Fruit fly (Drosophila melanogaster) whole organism, prepupa: ENCODE measurements around the gene CG3713.

Source experiments
- CG10631 ChIP-seq: fragments of 200-800 bp; sonication (Bioruptor generic); optimal IDR thresholded peaks from 2 replicates; lab custom pipeline; 2016; ENCODE audit warnings: missing biosample characterization, missing genetic modification characterization
- CG10669 ChIP-seq: fragments of 200-800 bp; sonication (Bioruptor generic); optimal IDR thresholded peaks from 3 replicates; lab custom pipeline; 2018; ENCODE audit warnings: missing biosample characterization, mild to moderate bottlenecking, missing genetic modification characterization, moderate library complexity
- CG11762 ChIP-seq: fragments of 200-800 bp; sonication (Bioruptor generic); optimal IDR thresholded peaks from 3 replicates; lab custom pipeline; 2016; ENCODE audit warnings: missing biosample characterization, missing genetic modification characterization; ENCODE audit not compliant: insufficient read depth
- CG11902 ChIP-seq: fragments of 200-800 bp; sonication (Bioruptor generic); optimal IDR thresholded peaks from 3 replicates; lab custom pipeline; 2016; ENCODE audit warnings: missing biosample characterization, missing genetic modification characterization
- CG1621 ChIP-seq: fragments of 200-800 bp; sonication (Bioruptor generic); optimal IDR thresholded peaks from 3 replicates; lab custom pipeline; 2018; ENCODE audit warnings: missing biosample characterization, mild to moderate bottlenecking, missing genetic modification characterization
- CG16779 ChIP-seq: fragments of 200-800 bp; sonication (Bioruptor generic); optimal IDR thresholded peaks from 3 replicates; lab custom pipeline; 2017; ENCODE audit warnings: missing biosample characterization, mild to moderate bottlenecking, missing genetic modification characterization
- CG3032 ChIP-seq: fragments of 200-800 bp; optimal IDR thresholded peaks from 2 replicates; lab custom pipeline; 2019; ENCODE audit warnings: missing biosample characterization, mild to moderate bottlenecking, missing genetic modification characterization, moderate library complexity
- CG31627 ChIP-seq: fragments of 200-800 bp; sonication (Bioruptor generic); optimal IDR thresholded peaks from 3 replicates; lab custom pipeline; 2016; ENCODE audit warnings: missing biosample characterization, missing genetic modification characterization
- CG32006 ChIP-seq: fragments of 200-800 bp; sonication (Bioruptor generic); optimal IDR thresholded peaks from 3 replicates; lab custom pipeline; 2017; ENCODE audit warnings: missing biosample characterization, mild to moderate bottlenecking, missing genetic modification characterization
- CG3919 ChIP-seq: fragments of 200-800 bp; sonication (Bioruptor generic); optimal IDR thresholded peaks from 3 replicates; lab custom pipeline; 2016; ENCODE audit warnings: missing biosample characterization, missing genetic modification characterization
- CG6163 ChIP-seq: fragments of 200-800 bp; sonication (Bioruptor generic); IDR thresholded peaks from 3 replicates; pipeline ENCODE4 v1.3.6; 2022; ENCODE audit warnings: missing biosample characterization, missing genetic modification characterization
- CG6276 ChIP-seq: fragments of 200-800 bp; sonication (Bioruptor generic); optimal IDR thresholded peaks from 2 replicates; lab custom pipeline; 2017; ENCODE audit warnings: missing biosample characterization, mild to moderate bottlenecking, missing genetic modification characterization
- CG6792 ChIP-seq: fragments of 200-800 bp; sonication (Bioruptor generic); optimal IDR thresholded peaks from 3 replicates; lab custom pipeline; 2016; ENCODE audit warnings: missing biosample characterization, missing genetic modification characterization
- CG6808 ChIP-seq: fragments of 200-800 bp; sonication (Bioruptor generic); optimal IDR thresholded peaks from 3 replicates; lab custom pipeline; 2017; ENCODE audit warnings: missing biosample characterization, missing genetic modification characterization, mild to moderate bottlenecking, moderate library complexity, missing genetic modification reagents
- CG7368 ChIP-seq: fragments of 200-800 bp; sonication (Bioruptor generic); optimal IDR thresholded peaks from 3 replicates; lab custom pipeline; 2016; ENCODE audit warnings: missing biosample characterization, missing genetic modification characterization
- CG8119 ChIP-seq: fragments of 200-800 bp; sonication (Bioruptor generic); IDR thresholded peaks from 3 replicates; pipeline ENCODE4 v1.3.6; 2022; ENCODE audit warnings: missing biosample characterization, missing genetic modification characterization
- CG8319 ChIP-seq: fragments of 200-800 bp; sonication (Bioruptor generic); optimal IDR thresholded peaks from 3 replicates; lab custom pipeline; 2016; ENCODE audit warnings: missing biosample characterization, missing genetic modification characterization
- CG8632 ChIP-seq: fragments of 200-800 bp; sonication (Bioruptor generic); optimal IDR thresholded peaks from 3 replicates; lab custom pipeline; 2016; ENCODE audit warnings: missing biosample characterization, missing genetic modification characterization
- CG9139 ChIP-seq: fragments of 200-800 bp; sonication (Bioruptor generic); optimal IDR thresholded peaks from 3 replicates; lab custom pipeline; 2017; ENCODE audit warnings: missing biosample characterization, mild to moderate bottlenecking, missing genetic modification characterization
- Eip75B ChIP-seq: fragments of 200-800 bp; sonication (Bioruptor generic); optimal IDR thresholded peaks from 3 replicates; lab custom pipeline; 2016; ENCODE audit warnings: missing biosample characterization, missing genetic modification characterization
- Eip78C ChIP-seq: fragments of 200-800 bp; sonication (Bioruptor generic); peaks from one replicate; lab custom pipeline; 2016; ENCODE audit warnings: missing biosample characterization, missing genetic modification characterization
- Eip93F ChIP-seq: fragments of 200-800 bp; sonication (Bioruptor generic); optimal IDR thresholded peaks from 2 replicates; lab custom pipeline; 2016; ENCODE audit warnings: missing biosample characterization, mild to moderate bottlenecking, missing genetic modification characterization
- Ets96B ChIP-seq: fragments of 200-800 bp; optimal IDR thresholded peaks from 2 replicates; lab custom pipeline; 2019; ENCODE audit warnings: missing biosample characterization, mild to moderate bottlenecking, missing genetic modification characterization, moderate library complexity
- Gug ChIP-seq: fragments of 200-800 bp; sonication (Bioruptor generic); IDR thresholded peaks from 2 replicates; pipeline ENCODE4 v1.3.6; 2022; ENCODE audit warnings: missing biosample characterization, missing genetic modification characterization
- Hr4 ChIP-seq: fragments of 200-800 bp; sonication (Bioruptor generic); optimal IDR thresholded peaks from 3 replicates; lab custom pipeline; 2016; ENCODE audit warnings: missing biosample characterization, missing genetic modification characterization
- Lpt ChIP-seq: fragments of 200-800 bp; sonication (Bioruptor generic); optimal IDR thresholded peaks from 3 replicates; lab custom pipeline; 2016; ENCODE audit warnings: missing biosample characterization, missing genetic modification characterization
- Met ChIP-seq: fragments of 200-800 bp; sonication (Bioruptor generic); optimal IDR thresholded peaks from 3 replicates; lab custom pipeline; 2016; ENCODE audit warnings: missing biosample characterization, missing genetic modification characterization
- OdsH ChIP-seq: fragments of 200-800 bp; sonication (Bioruptor generic); optimal IDR thresholded peaks from 3 replicates; lab custom pipeline; 2016; ENCODE audit warnings: missing biosample characterization, missing genetic modification characterization
- Smox ChIP-seq: fragments of 200-800 bp; sonication (Bioruptor generic); optimal IDR thresholded peaks from 3 replicates; lab custom pipeline; 2016; ENCODE audit warnings: missing biosample characterization, missing genetic modification characterization
- Sox102F ChIP-seq: fragments of 200-800 bp; sonication (Bioruptor generic); optimal IDR thresholded peaks from 2 replicates; lab custom pipeline; 2016; ENCODE audit warnings: missing biosample characterization, mild to moderate bottlenecking, missing genetic modification characterization
- Sox14 ChIP-seq: fragments of 200-800 bp; sonication (Bioruptor generic); optimal IDR thresholded peaks from 3 replicates; lab custom pipeline; 2016; ENCODE audit warnings: missing biosample characterization, missing genetic modification characterization
- Sox15 ChIP-seq: fragments of 200-800 bp; sonication (Bioruptor generic); optimal IDR thresholded peaks from 3 replicates; lab custom pipeline; 2016; ENCODE audit warnings: missing biosample characterization, missing genetic modification characterization
- acj6 ChIP-seq: fragments of 200-800 bp; sonication (Bioruptor generic); optimal IDR thresholded peaks from 3 replicates; lab custom pipeline; 2016; ENCODE audit warnings: missing biosample characterization, missing genetic modification characterization
- eg ChIP-seq: fragments of 200-800 bp; sonication (Bioruptor generic); IDR thresholded peaks from 3 replicates; pipeline ENCODE4 v1.3.6; 2022; ENCODE audit warnings: missing biosample characterization, missing genetic modification characterization
- esn ChIP-seq: fragments of 200-800 bp; sonication (Bioruptor generic); optimal IDR thresholded peaks from 2 replicates; lab custom pipeline; 2016; ENCODE audit warnings: missing biosample characterization, mild to moderate bottlenecking, missing genetic modification characterization, moderate library complexity
- fd59A ChIP-seq: fragments of 200-800 bp; sonication (Bioruptor generic); optimal IDR thresholded peaks from 2 replicates; lab custom pipeline; 2017; ENCODE audit warnings: missing biosample characterization, mild to moderate bottlenecking, missing genetic modification characterization, missing genetic modification reagents
- fd85E ChIP-seq: fragments of 200-800 bp; sonication (Bioruptor generic); optimal IDR thresholded peaks from 3 replicates; lab custom pipeline; 2016; ENCODE audit warnings: missing biosample characterization, missing genetic modification characterization
- fkh ChIP-seq: fragments of 200-800 bp; sonication (Bioruptor generic); optimal IDR thresholded peaks from 3 replicates; lab custom pipeline; 2017; ENCODE audit warnings: missing biosample characterization, mild to moderate bottlenecking, missing genetic modification characterization, moderate library complexity
- lz ChIP-seq: fragments of 200-800 bp; sonication (Bioruptor generic); optimal IDR thresholded peaks from 3 replicates; lab custom pipeline; 2016; ENCODE audit warnings: missing biosample characterization, missing genetic modification characterization
- net ChIP-seq: fragments of 200-800 bp; sonication (Bioruptor generic); optimal IDR thresholded peaks from 3 replicates; lab custom pipeline; 2016; ENCODE audit warnings: missing biosample characterization, missing genetic modification characterization
- pdm3 ChIP-seq: fragments of 200-800 bp; sonication (Bioruptor generic); optimal IDR thresholded peaks from 3 replicates; lab custom pipeline; 2016; ENCODE audit warnings: missing biosample characterization, missing genetic modification characterization
- salr ChIP-seq, 2 experiments: fragments of 200-800 bp; sonication (Bioruptor generic); optimal IDR thresholded peaks; 3 replicates each; lab custom pipeline; 2016 to 2018; ENCODE audit warnings: missing biosample characterization in 2 of 2, missing genetic modification characterization in 2 of 2, mild to moderate bottlenecking in 1 of 2
- spab ChIP-seq: fragments of 200-800 bp; sonication (Bioruptor generic); optimal IDR thresholded peaks from 2 replicates; lab custom pipeline; 2017; ENCODE audit warnings: missing biosample characterization, mild to moderate bottlenecking, missing genetic modification characterization, missing genetic modification reagents
- ss ChIP-seq, 2 experiments: fragments of 200-800 bp; sonication (Bioruptor generic); optimal IDR thresholded peaks; 2 replicates in 1 of 2; 3 replicates in 1 of 2; lab custom pipeline; 2017 to 2018; ENCODE audit warnings: mild to moderate bottlenecking in 2 of 2, missing biosample characterization in 2 of 2, missing genetic modification characterization in 2 of 2, moderate library complexity in 1 of 2
- topi ChIP-seq: fragments of 200-800 bp; sonication (Bioruptor generic); optimal IDR thresholded peaks from 3 replicates; lab custom pipeline; 2016; ENCODE audit warnings: missing biosample characterization, missing genetic modification characterization

The CG3713 gene

DNA sequence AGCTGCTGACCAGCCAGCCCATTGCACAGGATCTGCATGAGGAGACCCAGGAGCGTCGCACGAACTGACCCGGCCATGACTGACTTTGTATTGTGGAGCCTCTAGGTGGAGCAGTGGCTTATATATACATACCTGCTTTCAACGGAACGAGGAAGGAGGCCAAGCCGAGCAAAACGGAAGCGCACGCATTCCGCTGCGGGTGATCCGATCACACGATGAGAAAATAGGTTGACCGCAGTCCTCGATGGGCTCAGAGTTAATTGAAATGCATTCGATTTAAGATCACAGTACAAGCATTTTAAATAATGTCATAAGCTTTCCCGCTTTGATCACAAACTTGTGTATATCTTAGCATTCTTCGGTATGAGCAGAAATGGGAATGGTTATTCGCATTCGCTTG lies 42.1 kb downstream of the CG3713 start, which contains the start of gene CG13358:
TSS of gene CG13358 (minus strand) at position 101 of the 400 bp plus-strand sequence.
- TF ChIP-seq Smox (GFP tag; lab: Kevin White, UChicago) (no peak), CG8632 (GFP tag; lab: Kevin White, UChicago) (no peak), CG11762 (no peak), CG7368 (GFP tag; lab: Kevin White, UChicago) (no peak), ss (GFP tag; optimal IDR thresholded peaks at IDR 0.05; lab: Kevin White, UChicago) (no peak), CG8319 (GFP tag; lab: Kevin White, UChicago) (no peak), Lpt (no peak), CG6276 (no peak), CG10631 (GFP tag; lab: Kevin White, UChicago) (no peak), fd85E (GFP tag; lab: Kevin White, UChicago) (no peak), CG3032 (no peak), CG8119 (GFP tag; lab: Robert Waterston, UW) (0 out of 3 replicates have a peak, but pooled peaks have one; percentile 14), Eip75B (GFP tag; lab: Kevin White, UChicago) (no peak), CG1621 (no peak), Eip93F (GFP tag; lab: Kevin White, UChicago) (no peak), Sox102F (GFP tag; lab: Kevin White, UChicago) (no peak), OdsH (GFP tag; lab: Kevin White, UChicago) (no peak), acj6 (no peak), CG32006 (GFP tag; lab: Kevin White, UChicago) (peak; percentile 26), Hr4 (GFP tag; lab: Kevin White, UChicago) (no peak), Eip78C (peak; percentile 19)

DNA sequence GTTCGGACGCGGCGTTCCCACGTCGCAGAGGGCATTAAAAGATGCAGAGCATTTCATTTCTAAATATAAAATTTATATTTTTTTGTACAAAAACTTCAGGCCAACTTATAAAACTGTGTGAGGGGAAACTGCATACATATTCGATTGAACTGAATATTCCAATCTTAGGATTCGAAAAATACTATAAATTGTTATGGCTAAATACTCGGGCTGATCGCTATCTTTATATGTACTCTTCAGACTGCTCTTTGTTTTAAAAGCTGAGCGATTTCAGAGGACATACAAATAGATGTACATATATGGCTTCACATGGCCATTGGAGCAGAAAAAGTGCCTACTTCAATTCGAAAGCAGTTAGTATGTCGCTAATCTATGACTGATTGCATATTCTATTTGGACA lies 43.6 kb downstream of the CG3713 start, which contains the start of gene CG13359:
TSS of gene CG13359 (minus strand) at position 101 of the 400 bp plus-strand sequence.
- TF ChIP-seq pdm3 (GFP tag; lab: Kevin White, UChicago) (no peak), CG31627 (GFP tag; lab: Kevin White, UChicago) (no peak), CG6163 (no peak), net (no peak), CG11762 (no peak), esn (GFP tag; lab: Kevin White, UChicago) (no peak), CG3032 (no peak), acj6 (no peak)

DNA sequence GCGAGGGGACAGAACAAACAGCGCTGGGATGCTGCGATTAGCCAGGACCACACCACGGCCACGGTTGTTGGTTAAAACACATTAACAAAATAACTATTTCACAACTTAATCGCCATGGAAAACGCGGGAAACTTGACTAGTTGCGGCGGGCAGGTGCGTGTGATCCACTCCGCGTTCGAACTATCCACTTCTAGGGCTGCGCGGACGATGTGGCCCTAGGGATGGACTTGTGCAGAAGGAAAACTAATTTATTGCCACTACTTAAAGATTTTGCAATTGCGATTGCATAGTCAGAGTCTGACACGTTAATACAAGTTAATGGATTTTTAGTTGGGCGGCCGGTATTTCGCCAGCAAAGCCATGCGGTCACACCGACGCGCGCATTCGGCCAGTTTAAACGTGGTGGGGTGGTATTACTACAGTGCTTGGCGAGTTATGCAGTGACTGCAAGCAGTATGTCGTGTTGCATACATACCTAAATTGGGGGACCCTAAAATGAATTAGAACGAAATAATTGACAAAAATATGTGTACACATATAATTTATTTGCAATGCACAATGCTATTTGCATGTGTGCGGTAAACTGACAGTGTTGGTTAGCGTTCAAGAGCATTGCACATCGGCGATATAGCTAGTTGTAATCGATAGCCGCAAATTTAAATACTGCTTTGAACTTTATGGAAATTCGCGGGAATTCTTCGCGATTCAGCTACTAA lies 45.6 kb downstream of the CG3713 start, which contains the start of gene Rbf:
TSS of gene Rbf (minus strand) at position 323 of the 716 bp plus-strand sequence.
- TF ChIP-seq Gug (GFP tag; lab: Robert Waterston, UW) (no peak), lz (GFP tag; lab: Kevin White, UChicago) (no peak), CG11902 (no peak), Lpt (no peak), Sox15 (no peak), Met (no peak), CG8632 (GFP tag; lab: Kevin White, UChicago) (no peak), net (no peak), CG7368 (GFP tag; lab: Kevin White, UChicago) (no peak), CG16779 (no peak), Sox14 (GFP tag; lab: Kevin White, UChicago) (peak; percentile 14), fkh (GFP tag; lab: Kevin White, UChicago) (no peak), CG6792 (GFP tag; lab: Kevin White, UChicago) (no peak), Eip78C (peak; percentile 47), eg (GFP tag; lab: Robert Waterston, UW) (no peak), fd59A (GFP tag; lab: Kevin White, UChicago) (no peak), CG10631 (GFP tag; lab: Kevin White, UChicago) (peak; percentile 1), CG10669 (no peak), acj6 (no peak), CG11762 (no peak), fd85E (GFP tag; lab: Kevin White, UChicago) (no peak), CG31627 (GFP tag; lab: Kevin White, UChicago) (peak; percentile 12), topi (GFP tag; lab: Kevin White, UChicago) (peak; percentile 18), CG1621 (no peak), pdm3 (GFP tag; lab: Kevin White, UChicago) (no peak), CG6163 (no peak), CG32006 (GFP tag; lab: Kevin White, UChicago) (no peak), Sox102F (GFP tag; lab: Kevin White, UChicago) (no peak), salr (GFP tag; optimal IDR thresholded peaks at IDR 0.05; lab: Kevin White, UChicago) (no peak), spab (GFP tag; lab: Kevin White, UChicago) (no peak), OdsH (GFP tag; lab: Kevin White, UChicago) (no peak), CG3919 (peak; percentile 13), CG6808 (GFP tag; lab: Kevin White, UChicago) (peak; percentile 6), Ets96B (tag; lab: Kevin White, UChicago) (no peak), CG9139 (GFP tag; lab: Kevin White, UChicago) (no peak)
